Worm (Caenorhabditis elegans): Measurements from ENCODE around the gene C40C9.3.

The C40C9.3 gene

DNA sequence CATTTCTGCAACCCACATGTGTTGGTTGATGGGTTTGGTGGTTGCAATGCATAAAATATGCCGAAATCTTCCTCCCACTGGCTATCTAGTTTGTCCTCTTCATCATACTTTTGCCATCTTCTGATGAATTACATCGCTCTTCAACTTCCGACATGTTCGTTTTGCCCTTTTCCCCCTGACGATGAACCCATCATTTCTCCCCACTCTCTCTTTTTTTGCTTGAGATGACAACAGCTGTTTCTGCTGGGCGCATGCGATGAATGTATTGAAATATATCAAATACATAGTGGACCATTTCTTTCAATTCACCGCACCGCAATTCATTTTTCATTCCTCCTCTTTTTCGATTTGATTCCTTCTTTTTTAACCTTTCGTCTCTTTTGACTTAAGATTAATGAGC, 23.6 kb downstream of the C40C9.3 start:
- TF ChIP-seq ekl-4 (GFP tag; IDR thresholded peaks at IDR 0.05) (no peak), cebp-1 (GFP tag; IDR thresholded peaks at IDR 0.05) (no peak), cebp-1 (tag; optimal IDR thresholded peaks at IDR 0.05) (peak; percentile 21), K12H6.12 (tag; optimal IDR thresholded peaks at IDR 0.05) (no peak), snpc-1.3 (tag; optimal IDR thresholded peaks at IDR 0.05; ENCODE audit: insufficient read depth) (no peak), hrde-1 (tag; optimal IDR thresholded peaks at IDR 0.05; ENCODE audit: borderline replicate concordance) (no peak)

DNA sequence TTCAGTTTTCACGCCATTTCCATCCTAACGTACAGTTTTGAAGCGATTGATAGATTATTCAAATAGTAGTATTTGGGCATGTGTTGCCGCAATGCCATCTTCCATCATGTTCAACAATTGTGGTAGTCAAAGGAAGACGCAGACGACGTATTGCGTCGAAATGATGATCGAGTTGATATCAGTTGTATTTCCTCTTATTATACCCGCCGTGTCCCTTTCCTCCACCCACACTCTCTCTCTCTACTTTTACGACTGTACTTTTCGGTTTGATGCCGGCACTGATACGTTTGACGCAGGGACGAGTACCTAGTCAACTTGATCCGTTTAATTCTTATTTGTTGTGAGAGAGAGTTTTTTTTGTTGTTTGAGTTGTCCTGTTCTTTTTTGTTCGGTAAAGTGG, 25.2 kb downstream of the C40C9.3 start:
- TF ChIP-seq lin-40 (tag; optimal IDR thresholded peaks at IDR 0.05) (no peak), dox-1 (GFP tag; IDR thresholded peaks at IDR 0.05) (peak; percentile 37; the same call in 1 of the 2 replicates), nhr-80 (tag; optimal IDR thresholded peaks at IDR 0.05) (peak; percentile 83), tbp1 (GFP tag; optimal IDR thresholded peaks at IDR 0.05) (peak; percentile 11)

DNA sequence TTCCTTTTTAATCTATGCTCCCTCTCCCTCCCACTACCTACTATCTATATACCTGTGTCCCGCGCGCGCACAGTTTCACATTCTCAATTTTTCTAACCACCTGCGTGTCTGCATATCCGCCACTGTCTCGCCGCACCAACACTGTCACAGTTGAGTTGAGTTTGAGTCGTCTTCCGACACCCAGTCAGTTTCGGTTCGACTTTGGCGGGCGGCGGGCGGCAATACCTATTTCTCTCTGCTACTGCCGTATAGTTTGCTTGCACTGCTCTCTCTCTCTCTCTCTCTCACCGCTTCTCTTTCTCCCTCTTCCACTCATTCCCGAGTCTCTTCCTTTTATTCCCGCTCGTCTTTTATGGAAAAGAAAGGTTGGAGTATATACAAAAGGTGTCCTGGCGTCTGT, 28.0 kb downstream of the C40C9.3 start:
- TF ChIP-seq B0261.1 (tag; optimal IDR thresholded peaks at IDR 0.05): no peak
- peak; percentile 88 for TF ChIP-seq zfh-2 (GFP tag; conservative IDR thresholded peaks at IDR 0.05)
- peak; percentile 28 for TF ChIP-seq tbp1 (GFP tag; optimal IDR thresholded peaks at IDR 0.05)
- no peak for TF ChIP-seq bed-1 (GFP tag; IDR thresholded peaks at IDR 0.05)
- TF ChIP-seq efl-1 (GFP tag; optimal IDR thresholded peaks at IDR 0.05): peak; percentile 29
- TF ChIP-seq dpl-1 (GFP tag; optimal IDR thresholded peaks at IDR 0.05): no peak
- peak; percentile 74 for TF ChIP-seq nhr-80 (tag; optimal IDR thresholded peaks at IDR 0.05)
- peak; percentile 6 for TF ChIP-seq ztf-18 (tag; optimal IDR thresholded peaks at IDR 0.05)
- TF ChIP-seq chd-7 (tag; optimal IDR thresholded peaks at IDR 0.05): peak; percentile 35
- TF ChIP-seq lin-26 (GFP tag; IDR thresholded peaks at IDR 0.05): no peak
- TF ChIP-seq attf-5 (GFP tag; optimal IDR thresholded peaks at IDR 0.05): peak; percentile 44
- no peak for TF ChIP-seq ceh-100 (GFP tag; IDR thresholded peaks at IDR 0.05)
- no peak for TF ChIP-seq F22D6.2 (tag; optimal IDR thresholded peaks at IDR 0.05)
- TF ChIP-seq sea-2 (GFP tag; IDR thresholded peaks at IDR 0.05): no peak
- TF ChIP-seq xnd-1 (tag; optimal IDR thresholded peaks at IDR 0.05): no peak
- no peak for TF ChIP-seq ztf-25 (GFP tag; IDR thresholded peaks at IDR 0.05)
- TF ChIP-seq dox-1 (GFP tag; IDR thresholded peaks at IDR 0.05): peak; percentile 82
- TF ChIP-seq egl-44 (GFP tag; IDR thresholded peaks at IDR 0.05): peak; percentile 62; the same call in 1 of the 2 replicates
- TF ChIP-seq F57A8.1 (GFP tag; optimal IDR thresholded peaks at IDR 0.05): no peak
- TF ChIP-seq F49E8.2 (tag; optimal IDR thresholded peaks at IDR 0.05; ENCODE audit: insufficient read depth): no peak
- peak; percentile 56; the same call in 1 of the 2 replicates for TF ChIP-seq egrh-3 (GFP tag; IDR thresholded peaks at IDR 0.05)
- TF ChIP-seq madf-8 (GFP tag; conservative IDR thresholded peaks at IDR 0.05): no peak
- peak; percentile 33 for TF ChIP-seq atf-7 (tag; optimal IDR thresholded peaks at IDR 0.05)
- TF ChIP-seq pha-4 (tag; optimal IDR thresholded peaks at IDR 0.05): no peak
- peak; percentile 71; the same call in 1 of the 2 replicates for TF ChIP-seq hmg-1.2 (GFP tag; IDR thresholded peaks at IDR 0.05)
- TF ChIP-seq die-1 (tag; optimal IDR thresholded peaks at IDR 0.05): peak; percentile 10
- TF ChIP-seq madf-6 (GFP tag; IDR thresholded peaks at IDR 0.05): peak; percentile 53
- TF ChIP-seq B0336.3 (GFP tag; IDR thresholded peaks at IDR 0.05): peak; percentile 58; the same call in 1 of the 2 replicates
- TF ChIP-seq attf-6 (GFP tag; IDR thresholded peaks at IDR 0.05): no peak
- TF ChIP-seq mel-28 (tag; optimal IDR thresholded peaks at IDR 0.05; ENCODE audit: borderline replicate concordance): no peak
- no peak for TF ChIP-seq F33H1.4 (GFP tag; IDR thresholded peaks at IDR 0.05)
- TF ChIP-seq rcor-1 (GFP tag; IDR thresholded peaks at IDR 0.05): no peak
- TF ChIP-seq ceh-79 (tag; optimal IDR thresholded peaks at IDR 0.05): no peak
- TF ChIP-seq unc-62 (GFP tag; optimal IDR thresholded peaks at IDR 0.05): peak; percentile 21
- TF ChIP-seq cebp-1 (GFP tag; IDR thresholded peaks at IDR 0.05): peak; percentile 13; the same call in 1 of the 2 replicates
- TF ChIP-seq cebp-1 (tag; optimal IDR thresholded peaks at IDR 0.05): peak; percentile 13
- TF ChIP-seq ceh-27 (GFP tag; optimal IDR thresholded peaks at IDR 0.05): peak; percentile 8
- no peak for TF ChIP-seq ceh-91 (GFP tag; IDR thresholded peaks at IDR 0.05)

Data from whole organism, young adult.